Worm (Caenorhabditis elegans): ENCODE results near the gene phf-30.

phf-30 gene

DNA sequence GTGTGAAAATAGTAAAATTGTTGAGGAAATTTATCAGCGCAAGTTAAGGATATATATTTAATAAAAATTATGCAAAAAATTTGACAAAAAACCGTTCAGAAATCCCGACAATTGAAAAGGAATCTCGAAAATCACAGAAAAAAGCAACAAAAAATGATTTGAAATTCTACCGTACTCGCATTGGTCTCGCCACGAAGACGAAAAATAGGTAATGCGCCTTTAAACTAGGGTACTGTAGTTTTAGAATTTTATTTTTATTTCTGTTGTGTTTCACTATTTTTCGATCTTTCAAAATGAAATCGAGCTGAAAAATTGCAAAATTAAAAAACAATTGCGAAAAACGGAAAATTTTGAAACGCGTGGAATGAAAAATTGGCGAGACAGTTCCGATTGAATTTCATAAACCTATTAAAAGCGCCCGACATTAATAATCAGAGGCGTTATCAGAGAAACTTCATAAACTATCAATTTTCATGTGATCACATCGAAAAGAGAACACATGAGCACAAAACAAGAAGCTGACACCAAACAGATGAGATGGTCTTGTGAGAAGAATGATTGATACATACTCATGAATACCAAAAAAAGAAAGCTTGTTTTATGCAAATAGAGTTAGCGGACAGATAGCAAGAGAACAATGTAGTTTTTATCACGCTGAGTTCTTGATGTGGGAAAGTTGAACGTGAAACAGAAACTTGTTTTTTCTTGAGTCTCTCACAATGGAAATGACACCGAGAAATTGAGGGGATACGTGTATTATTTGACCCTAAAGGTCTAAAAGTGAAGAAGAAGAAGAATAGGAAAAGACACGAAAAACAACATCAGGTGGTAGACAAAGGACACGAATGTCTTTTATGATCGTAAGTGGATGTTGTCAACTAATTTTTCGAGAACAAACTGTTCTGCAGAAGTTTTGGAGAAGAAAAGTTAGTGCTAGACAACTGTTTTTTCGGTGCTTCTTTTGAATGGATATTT lies 43.7 kb upstream of the phf-30 start (continued):
- TF ChIP-seq pha-4 (GFP tag; IDR thresholded peaks at IDR 0.05) (0 out of 2 replicates have a peak, but pooled peaks have one; percentile 13), pha-4 (tag; optimal IDR thresholded peaks at IDR 0.05) (no peak), jun-1 (tag; optimal IDR thresholded peaks at IDR 0.05) (no peak), sdz-12 (GFP tag; optimal IDR thresholded peaks at IDR 0.05) (no peak), ctbp-1 (GFP tag; IDR thresholded peaks at IDR 0.05) (no peak), unc-62 (GFP tag; optimal IDR thresholded peaks at IDR 0.05 in 1 of 2) (peak in 1 of 2 experiments; percentile 76), unc-62 (tag; optimal IDR thresholded peaks at IDR 0.05) (no peak), Y48G9A.11 (GFP tag; IDR thresholded peaks at IDR 0.05) (peak; percentile 19; the same call in 1 of the 2 replicates), pqm-1 (tag; optimal IDR thresholded peaks at IDR 0.05) (peak; percentile 53), fos-1 (tag; optimal IDR thresholded peaks at IDR 0.05) (no peak), nhr-28 (tag; optimal IDR thresholded peaks at IDR 0.05) (peak; percentile 78), hmg-1.1 (GFP tag; IDR thresholded peaks at IDR 0.05) (no peak)

ce11 chrV:8426210-8426609 lies 42.6 kb upstream of the phf-30 start:
- TF ChIP-seq lsy-2 (tag; optimal IDR thresholded peaks at IDR 0.05) = peak in 1 of 2 experiments; percentile 23
- no peak for TF ChIP-seq lin-39 (tag; optimal IDR thresholded peaks at IDR 0.05)
- no peak for TF ChIP-seq daf-16 (GFP tag; optimal IDR thresholded peaks at IDR 0.05)
- peak; percentile 18 for TF ChIP-seq daf-16 (tag; optimal IDR thresholded peaks at IDR 0.05)
- TF ChIP-seq dve-1 (tag; optimal IDR thresholded peaks at IDR 0.05; ENCODE audit: insufficient read depth) = peak; percentile 6
- no peak for TF ChIP-seq nhr-111 (GFP tag; optimal IDR thresholded peaks at IDR 0.05)
- no peak for TF ChIP-seq lin-13 (GFP tag; optimal IDR thresholded peaks at IDR 0.05)
- no peak for TF ChIP-seq dmd-9 (GFP tag; IDR thresholded peaks at IDR 0.05)
- no peak for TF ChIP-seq arid-1 (GFP tag; conservative IDR thresholded peaks at IDR 0.05)
- TF ChIP-seq skn-1 (tag; optimal IDR thresholded peaks at IDR 0.05) = no peak
- peak; percentile 14 for TF ChIP-seq nhr-48 (tag; optimal IDR thresholded peaks at IDR 0.05)
- no peak for TF ChIP-seq lin-1 (GFP tag; IDR thresholded peaks at IDR 0.05)
- peak; percentile 68 for TF ChIP-seq aha-1 (tag)
- no peak for TF ChIP-seq snpc-1.2 (GFP tag; IDR thresholded peaks at IDR 0.05)
- TF ChIP-seq dmd-6 (GFP tag; IDR thresholded peaks at IDR 0.05) = no peak
- no peak for TF ChIP-seq madf-5 (GFP tag; IDR thresholded peaks at IDR 0.05)
- TF ChIP-seq sdz-12 (GFP tag; optimal IDR thresholded peaks at IDR 0.05) = no peak
- TF ChIP-seq lin-38 (GFP tag; IDR thresholded peaks at IDR 0.05) = 0 out of 2 replicates have a peak, but pooled peaks have one; percentile 17

ce11 chrV:8426741-8427457 lies 41.9 kb upstream of the phf-30 start:
- TF ChIP-seq hlh-11 (tag; optimal IDR thresholded peaks at IDR 0.05) (peak; percentile 41), dmd-6 (GFP tag; IDR thresholded peaks at IDR 0.05) (peak; percentile 79), spr-1 (tag; optimal IDR thresholded peaks at IDR 0.05) (no peak), ceh-28 (tag; optimal IDR thresholded peaks at IDR 0.05) (no peak), ztf-7 (tag; optimal IDR thresholded peaks at IDR 0.05) (no peak), ZK337.2 (GFP tag; IDR thresholded peaks at IDR 0.05) (no peak), egl-43 (GFP tag; IDR thresholded peaks at IDR 0.05) (no peak), ceh-62 (tag; optimal IDR thresholded peaks at IDR 0.05) (no peak), daf-8 (GFP tag; IDR thresholded peaks at IDR 0.05) (no peak), nhr-28 (tag; optimal IDR thresholded peaks at IDR 0.05) (no peak), F44E2.7 (GFP tag; IDR thresholded peaks at IDR 0.05) (no peak), nhr-48 (tag; optimal IDR thresholded peaks at IDR 0.05) (no peak), daf-19 (GFP tag; conservative IDR thresholded peaks at IDR 0.05) (no peak), php-3 (GFP tag; IDR thresholded peaks at IDR 0.05) (no peak), zag-1 (tag; optimal IDR thresholded peaks at IDR 0.05) (no peak), nhr-41 (GFP tag; IDR thresholded peaks at IDR 0.05) (peak; percentile 40; the same call in 1 of the 2 replicates), ama-1 (optimal IDR thresholded peaks at IDR 0.05) (no peak), set-16 (GFP tag; IDR thresholded peaks at IDR 0.05) (no peak), aha-1 (tag) (no peak), nhr-111 (GFP tag; optimal IDR thresholded peaks at IDR 0.05) (no peak), ceh-32 (tag; optimal IDR thresholded peaks at IDR 0.05; ENCODE audit: poor library complexity) (no peak), fkh-10 (GFP tag; optimal IDR thresholded peaks at IDR 0.05) (no peak), madf-9 (GFP tag; conservative IDR thresholded peaks at IDR 0.05) (no peak)

Measured in whole organism, L4 larva.